Fruit fly (Drosophila melanogaster) whole organism, embryonic: ENCODE measurements around the gene Pfas.

Source experiments
- Ada2b ChIP-seq: fragments of 200-800 bp; sonication (Bioruptor generic); IDR thresholded peaks from 2 replicates; pipeline ENCODE4 v1.3.6; 2022; ENCODE audit warnings: missing biosample characterization, missing genetic modification characterization
- Aef1 ChIP-seq: fragments of 200-800 bp; sonication (Bioruptor generic); IDR thresholded peaks from 3 replicates; pipeline ENCODE4 v1.3.6; 2022; ENCODE audit warnings: missing biosample characterization, missing genetic modification characterization
- Bdp1 ChIP-seq: fragments of 200-800 bp; sonication (Bioruptor generic); optimal IDR thresholded peaks from 3 replicates; lab custom pipeline; 2016; ENCODE audit warnings: missing biosample characterization, missing genetic modification characterization
- CG10147 ChIP-seq: fragments of 200-800 bp; sonication (Bioruptor generic); optimal IDR thresholded peaks from 2 replicates; lab custom pipeline; 2019; ENCODE audit warnings: missing biosample characterization, mild to moderate bottlenecking, missing genetic modification characterization, moderate library complexity
- CG1024 ChIP-seq: fragments of 200-800 bp; sonication (Bioruptor generic); IDR thresholded peaks from 2 replicates; pipeline ENCODE4 v1.3.6; 2022; ENCODE audit warnings: missing biosample characterization, missing genetic modification characterization
- CG10543 ChIP-seq: fragments of 200-800 bp; sonication (Bioruptor generic); optimal IDR thresholded peaks from 3 replicates; lab custom pipeline; 2017; ENCODE audit warnings: missing biosample characterization, mild to moderate bottlenecking, missing genetic modification characterization, moderate library complexity
- CG12659 ChIP-seq: fragments of 200-800 bp; sonication (Bioruptor generic); optimal IDR thresholded peaks from 3 replicates; lab custom pipeline; 2017; ENCODE audit warnings: mild to moderate bottlenecking, missing biosample characterization, missing genetic modification reagents, missing genetic modification characterization
- CG13894 ChIP-seq: fragments of 200-800 bp; sonication (Bioruptor generic); optimal IDR thresholded peaks from 3 replicates; lab custom pipeline; 2018; ENCODE audit warnings: missing biosample characterization, mild to moderate bottlenecking, missing genetic modification characterization, moderate library complexity
- CG14860 ChIP-seq: fragments of 200-800 bp; sonication (Bioruptor generic); IDR thresholded peaks from 3 replicates; pipeline ENCODE4 v1.3.6; 2022; ENCODE audit warnings: missing biosample characterization, missing genetic modification characterization; ENCODE audit not compliant: partially characterized antibody
- CG1647 ChIP-seq: fragments of 200-800 bp; sonication (Bioruptor generic); optimal IDR thresholded peaks from 3 replicates; lab custom pipeline; 2016; ENCODE audit warnings: missing biosample characterization, missing genetic modification characterization
- CG17359 ChIP-seq: fragments of 200-800 bp; sonication (Bioruptor generic); optimal IDR thresholded peaks from 3 replicates; lab custom pipeline; 2018; ENCODE audit warnings: missing biosample characterization, mild to moderate bottlenecking, missing genetic modification characterization, moderate library complexity
- CG18011 ChIP-seq: fragments of 200-800 bp; sonication (Bioruptor generic); optimal IDR thresholded peaks from 2 replicates; lab custom pipeline; 2017; ENCODE audit warnings: missing biosample characterization, missing genetic modification characterization, mild to moderate bottlenecking, moderate library complexity, missing genotype
- CG2199 ChIP-seq: fragments of 200-800 bp; sonication (Bioruptor generic); IDR thresholded peaks from 3 replicates; pipeline ENCODE4 v1.3.6; 2022; ENCODE audit warnings: missing biosample characterization, missing genetic modification characterization
- CG2678 ChIP-seq: fragments of 200-800 bp; sonication (Bioruptor generic); optimal IDR thresholded peaks from 3 replicates; lab custom pipeline; 2019; ENCODE audit warnings: missing biosample characterization, mild to moderate bottlenecking, missing genetic modification characterization, moderate library complexity
- CG32767 ChIP-seq: fragments of 200-800 bp; sonication (Bioruptor generic); IDR thresholded peaks from 2 replicates; pipeline ENCODE4 v1.3.6; 2022; ENCODE audit warnings: missing biosample characterization, missing genetic modification characterization
- CG3281 ChIP-seq: fragments of 200-800 bp; sonication (Bioruptor generic); optimal IDR thresholded peaks from 3 replicates; lab custom pipeline; 2017; ENCODE audit warnings: missing biosample characterization, mild to moderate bottlenecking, missing genetic modification characterization
- CG33557 ChIP-seq: fragments of 200-800 bp; sonication (Bioruptor generic); optimal IDR thresholded peaks from 2 replicates; lab custom pipeline; 2019; ENCODE audit warnings: missing biosample characterization, mild to moderate bottlenecking, missing genetic modification characterization, moderate library complexity
- CG34422 ChIP-seq: fragments of 200-800 bp; sonication (Bioruptor generic); IDR thresholded peaks from 3 replicates; pipeline ENCODE4 v1.3.6; 2022; ENCODE audit warnings: missing biosample characterization, missing genetic modification characterization
- CG4328 ChIP-seq: fragments of 200-800 bp; sonication (Bioruptor generic); optimal IDR thresholded peaks from 3 replicates; lab custom pipeline; 2017; ENCODE audit warnings: missing biosample characterization, missing genetic modification reagents, missing genetic modification characterization
- CG4360 ChIP-seq: fragments of 200-800 bp; sonication (Bioruptor generic); IDR thresholded peaks from 2 replicates; pipeline ENCODE4 v1.3.6; 2022; ENCODE audit warnings: missing biosample characterization, missing genetic modification characterization
- CG4404 ChIP-seq: fragments of 200-800 bp; sonication (Bioruptor generic); IDR thresholded peaks from 2 replicates; pipeline ENCODE4 v1.3.6; 2022; ENCODE audit warnings: missing biosample characterization, missing genetic modification characterization
- CG8924 ChIP-seq: fragments of 200-800 bp; optimal IDR thresholded peaks from 3 replicates; lab custom pipeline; 2019; ENCODE audit warnings: missing biosample characterization, mild to moderate bottlenecking, missing genetic modification characterization, moderate library complexity
- CrebB ChIP-seq: fragments of 200-800 bp; sonication (Bioruptor generic); optimal IDR thresholded peaks from 3 replicates; lab custom pipeline; 2018; ENCODE audit warnings: missing biosample characterization, mild to moderate bottlenecking, missing genetic modification characterization
- Dref ChIP-seq: fragments of 200-800 bp; sonication (Bioruptor generic); IDR thresholded peaks from 2 replicates; pipeline ENCODE4 v1.3.6; 2022; ENCODE audit warnings: missing biosample characterization, missing genetic modification characterization
- Fer2 ChIP-seq: fragments of 200-800 bp; sonication (Bioruptor generic); optimal IDR thresholded peaks from 2 replicates; lab custom pipeline; 2018; ENCODE audit warnings: missing biosample characterization, mild to moderate bottlenecking, missing genetic modification characterization, moderate library complexity
- Fer3 ChIP-seq: fragments of 200-800 bp; sonication (Bioruptor generic); optimal IDR thresholded peaks from 2 replicates; lab custom pipeline; 2018; ENCODE audit warnings: missing biosample characterization, mild to moderate bottlenecking, missing genetic modification characterization, moderate library complexity
- H15 ChIP-seq: fragments of 200-800 bp; sonication (Bioruptor generic); IDR thresholded peaks from 3 replicates; pipeline ENCODE4 v1.3.6; 2022; ENCODE audit warnings: missing biosample characterization, missing genetic modification characterization
- Hr51 ChIP-seq, 2 experiments: fragments of 200-800 bp; sonication (Bioruptor generic); optimal IDR thresholded peaks; 2 replicates in 1 of 2; 3 replicates in 1 of 2; lab custom pipeline; 2016 to 2018; ENCODE audit warnings: missing biosample characterization in 2 of 2, missing genetic modification characterization in 2 of 2, mild to moderate bottlenecking in 1 of 2, moderate library complexity in 1 of 2
- Jarid2 ChIP-seq: fragments of 200-800 bp; sonication (Bioruptor generic); optimal IDR thresholded peaks from 3 replicates; lab custom pipeline; 2017; ENCODE audit warnings: mild to moderate bottlenecking, missing biosample characterization, missing genetic modification reagents, missing genetic modification characterization
- Mad ChIP-seq: fragments of 200-800 bp; sonication (Bioruptor generic); optimal IDR thresholded peaks from 2 replicates; lab custom pipeline; 2016; ENCODE audit warnings: missing biosample characterization, missing genetic modification characterization
- Nf-YB ChIP-seq: fragments of 200-800 bp; sonication (Bioruptor generic); optimal IDR thresholded peaks from 3 replicates; lab custom pipeline; 2019; ENCODE audit warnings: missing biosample characterization, mild to moderate bottlenecking, missing genetic modification characterization, moderate library complexity
- Sox102F ChIP-seq: fragments of 200-800 bp; sonication (Bioruptor generic); optimal IDR thresholded peaks from 2 replicates; lab custom pipeline; 2018; ENCODE audit warnings: missing biosample characterization, mild to moderate bottlenecking, missing genetic modification characterization, moderate library complexity
- Tbp ChIP-seq: fragments of >200 bp; optimal IDR thresholded peaks from 2 replicates; lab custom pipeline; 2018; ENCODE audit warnings: missing biosample characterization, missing genetic modification characterization
- Trl ChIP-seq, 3 experiments: fragments of >200 bp in 2 of 3; fragments of 200-800 bp in 1 of 3; sonication (Bioruptor generic) in 1 of 3; optimal IDR thresholded peaks; 2 replicates in 1 of 3; 3 replicates in 2 of 3; lab custom pipeline; 2016 to 2017; ENCODE audit warnings: missing biosample characterization in 1 of 3, missing genetic modification characterization in 1 of 3
- caup ChIP-seq: fragments of 200-800 bp; sonication (Bioruptor generic); optimal IDR thresholded peaks from 3 replicates; lab custom pipeline; 2017; ENCODE audit warnings: missing biosample characterization, mild to moderate bottlenecking, missing genetic modification characterization, moderate library complexity; ENCODE audit not compliant: severe bottlenecking
- ci ChIP-seq: fragments of 200-800 bp; sonication (Bioruptor generic); IDR thresholded peaks from 3 replicates; pipeline ENCODE4 v1.3.6; 2022; ENCODE audit warnings: missing biosample characterization, missing genetic modification characterization
- corto ChIP-seq: fragments of 200-800 bp; sonication (Bioruptor generic); optimal IDR thresholded peaks from 2 replicates; lab custom pipeline; 2016; ENCODE audit warnings: missing biosample characterization, mild to moderate bottlenecking, missing genetic modification characterization, moderate library complexity
- cwo ChIP-seq: fragments of 200-800 bp; sonication (Bioruptor generic); optimal IDR thresholded peaks from 3 replicates; lab custom pipeline; 2017; ENCODE audit warnings: missing biosample characterization, missing genetic modification characterization, mild to moderate bottlenecking, moderate library complexity, missing genetic modification reagents
- esg ChIP-seq: fragments of 200-800 bp; sonication (Bioruptor generic); conservative IDR thresholded peaks from 2 replicates; pipeline ENCODE4 v1.3.6; 2022; ENCODE audit warnings: missing biosample characterization, missing genetic modification characterization
- eyg ChIP-seq: fragments of 200-800 bp; sonication (Bioruptor generic); optimal IDR thresholded peaks from 3 replicates; lab custom pipeline; 2016; ENCODE audit warnings: missing biosample characterization, missing genetic modification characterization
- grn ChIP-seq: fragments of 200-800 bp; sonication (Bioruptor generic); optimal IDR thresholded peaks from 3 replicates; lab custom pipeline; 2017; ENCODE audit warnings: missing biosample characterization, missing genetic modification characterization
- gsb-n ChIP-seq: fragments of 200-800 bp; sonication (Bioruptor generic); optimal IDR thresholded peaks from 3 replicates; lab custom pipeline; 2018; ENCODE audit warnings: missing biosample characterization, mild to moderate bottlenecking, missing genetic modification characterization
- hkb ChIP-seq, 2 experiments: fragments of 200-800 bp in 1 of 2; fragments of >200 bp in 1 of 2; sonication (Bioruptor generic) in 1 of 2; IDR thresholded peaks in 1 of 2; optimal IDR thresholded peaks in 1 of 2; 2 replicates each; pipeline versions ENCODE4 v1.3.6 to Lab custom; 2017 to 2022; ENCODE audit warnings: missing biosample characterization in 1 of 2, missing genetic modification characterization in 1 of 2
- inv ChIP-seq: fragments of 200-800 bp; sonication (Bioruptor generic); IDR thresholded peaks from 2 replicates; pipeline ENCODE4 v1.3.6; 2022; ENCODE audit warnings: missing biosample characterization, missing genetic modification characterization; ENCODE audit not compliant: partially characterized antibody
- sima ChIP-seq: fragments of 200-800 bp; sonication (Bioruptor generic); optimal IDR thresholded peaks from 2 replicates; lab custom pipeline; 2016; ENCODE audit warnings: missing biosample characterization, missing genetic modification characterization
- tna ChIP-seq: fragments of 200-800 bp; sonication (Bioruptor generic); IDR thresholded peaks from 2 replicates; pipeline ENCODE4 v1.3.6; 2022; ENCODE audit warnings: missing biosample characterization, missing genetic modification characterization; ENCODE audit not compliant: partially characterized antibody

The Pfas gene

DNA sequence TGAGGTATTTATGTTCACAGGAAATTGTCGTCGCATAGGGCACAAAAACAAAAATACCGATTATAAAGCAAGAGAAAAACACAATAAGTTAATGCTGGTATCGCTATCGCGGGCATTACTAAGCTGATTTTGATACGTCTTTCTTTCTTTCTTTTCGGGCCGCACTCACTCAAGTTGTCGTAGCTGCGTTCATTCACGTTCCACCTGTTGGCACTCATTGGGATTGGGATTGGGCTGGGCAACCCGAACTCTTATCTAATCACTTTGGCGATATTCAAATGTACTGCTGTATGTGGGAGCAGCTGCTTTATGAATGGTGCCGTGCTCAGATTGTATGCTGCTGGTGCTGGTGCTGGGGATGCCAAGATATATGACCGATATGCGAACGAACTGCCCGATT is 38.8 kb upstream of the Pfas start (continued):
- TF ChIP-seq CG14860 (GFP tag; lab: Robert Waterston, UW), result no peak
- TF ChIP-seq Dref, result no peak
- TF ChIP-seq tna (GFP tag; lab: Robert Waterston, UW), result no peak
- TF ChIP-seq Mad, result no peak
- TF ChIP-seq eyg (GFP tag; lab: Kevin White, UChicago), result no peak
- no peak for TF ChIP-seq CG4360 (GFP tag; lab: Robert Waterston, UW)

DNA sequence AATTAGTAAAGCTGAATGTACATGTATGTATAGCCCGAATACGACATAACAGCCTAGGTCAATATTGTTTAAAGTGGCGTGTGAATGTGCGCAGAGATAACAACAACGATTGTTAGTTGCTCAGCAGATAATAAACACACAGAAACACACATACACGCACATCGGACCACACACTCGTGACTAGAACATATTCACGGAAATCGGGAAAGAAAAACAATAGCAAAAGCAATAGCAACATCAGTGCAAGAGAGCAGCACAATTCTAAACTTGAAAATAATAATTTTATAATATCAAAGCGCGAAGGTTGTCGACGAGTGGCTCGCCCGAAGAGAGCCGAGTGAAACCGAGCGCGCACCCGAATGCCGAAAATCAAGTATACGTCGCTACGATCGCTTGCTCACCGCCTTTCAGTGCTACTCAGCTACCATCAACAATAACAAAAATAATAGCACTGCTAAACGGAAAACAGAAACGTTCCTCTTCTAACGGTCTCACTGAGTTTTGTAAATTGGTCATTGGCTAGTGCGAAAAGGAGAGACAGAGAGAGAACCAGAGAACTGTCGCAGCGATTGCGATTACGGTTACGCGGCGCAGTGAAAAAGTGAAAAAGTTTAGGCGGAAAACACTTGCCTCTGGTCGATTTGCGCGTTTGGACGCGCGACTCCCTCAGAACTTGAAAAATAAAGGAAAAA is 37.2 kb upstream of the Pfas start:
- TF ChIP-seq Fer2 (tag; lab: Kevin White, UChicago), result peak; percentile 7
- no peak for TF ChIP-seq sima (GFP tag; lab: Kevin White, UChicago)
- peak; percentile 55 for TF ChIP-seq CG13894
- TF ChIP-seq hkb (optimal IDR thresholded peaks at IDR 0.05; lab: Kevin White, UChicago), result no peak
- 0 out of 2 replicates have a peak, but pooled peaks have one; percentile 16 for TF ChIP-seq hkb (GFP tag; IDR thresholded peaks at IDR 0.05; lab: Robert Waterston, UW)
- peak; percentile 31; the same call in 1 of the 3 replicates for TF ChIP-seq ci (GFP tag; lab: Robert Waterston, UW)
- peak; percentile 8 for TF ChIP-seq Bdp1
- peak; percentile 32 for TF ChIP-seq CG3281 (GFP tag; lab: Kevin White, UChicago)
- TF ChIP-seq CG34422 (GFP tag; lab: Robert Waterston, UW), result no peak
- peak; percentile 58 for TF ChIP-seq corto (GFP tag; lab: Kevin White, UChicago)
- TF ChIP-seq H15 (GFP tag; lab: Robert Waterston, UW), result no peak
- TF ChIP-seq CG2199, result 0 out of 3 replicates have a peak, but pooled peaks have one; percentile 24
- no peak for TF ChIP-seq CG10147 (GFP tag; lab: Kevin White, UChicago)
- no peak for TF ChIP-seq Tbp (GFP tag; lab: Kevin White, UChicago)
- TF ChIP-seq gsb-n (tag; lab: Kevin White, UChicago), result peak; percentile 1
- no peak for TF ChIP-seq inv (GFP tag; lab: Robert Waterston, UW)
- TF ChIP-seq grn (GFP tag; lab: Kevin White, UChicago), result peak; percentile 59
- peak; percentile 75 for TF ChIP-seq CrebB
- TF ChIP-seq cwo (GFP tag; lab: Kevin White, UChicago), result peak; percentile 89
- TF ChIP-seq CG8924 (tag; lab: Kevin White, UChicago), result peak; percentile 37
- TF ChIP-seq CG1024, result no peak
- no peak for TF ChIP-seq CG17359 (tag; lab: Kevin White, UChicago)
- peak; percentile 95 for TF ChIP-seq CG10543
- TF ChIP-seq CG2678 (tag; lab: Kevin White, UChicago), result peak; percentile 4
- peak; percentile 10 to 87 for TF ChIP-seq Trl (optimal IDR thresholded peaks at IDR 0.05; lab: Kevin White, UChicago)
- no peak for TF ChIP-seq Trl (GFP tag; optimal IDR thresholded peaks at IDR 0.05; lab: Kevin White, UChicago)
- TF ChIP-seq Nf-YB (GFP tag; lab: Kevin White, UChicago), result peak; percentile 18
- TF ChIP-seq CG1647 (GFP tag; lab: Kevin White, UChicago), result no peak
- TF ChIP-seq CG4328 (GFP tag; lab: Kevin White, UChicago), result peak; percentile 52
- peak; percentile 17; the same call in 1 of the 3 replicates for TF ChIP-seq Aef1
- no peak for TF ChIP-seq Jarid2 (GFP tag; lab: Kevin White, UChicago)
- no peak for TF ChIP-seq esg (GFP tag; lab: Robert Waterston, UW)
- TF ChIP-seq CG4404 (GFP tag; lab: Robert Waterston, UW), result no peak
- no peak for TF ChIP-seq Hr51 (GFP tag; optimal IDR thresholded peaks at IDR 0.05; lab: Kevin White, UChicago)
- TF ChIP-seq CG33557 (GFP tag; lab: Kevin White, UChicago), result peak; percentile 36
- peak; percentile 22 for TF ChIP-seq CG12659 (GFP tag; lab: Kevin White, UChicago)
- TF ChIP-seq Sox102F (GFP tag; lab: Kevin White, UChicago), result peak; percentile 1
- peak; percentile 55 for TF ChIP-seq caup
- peak; percentile 0 for TF ChIP-seq CG18011 (GFP tag; lab: Kevin White, UChicago)
- TF ChIP-seq Fer3 (tag; lab: Kevin White, UChicago), result peak; percentile 45
- TF ChIP-seq Ada2b (GFP tag; lab: Robert Waterston, UW), result no peak
- TF ChIP-seq CG32767 (GFP tag; lab: Robert Waterston, UW), result 0 out of 2 replicates have a peak, but pooled peaks have one; percentile 22
